Worm (Caenorhabditis elegans): ENCODE measurements around the gene C39B5.2.

Gene C39B5.2

DNA sequence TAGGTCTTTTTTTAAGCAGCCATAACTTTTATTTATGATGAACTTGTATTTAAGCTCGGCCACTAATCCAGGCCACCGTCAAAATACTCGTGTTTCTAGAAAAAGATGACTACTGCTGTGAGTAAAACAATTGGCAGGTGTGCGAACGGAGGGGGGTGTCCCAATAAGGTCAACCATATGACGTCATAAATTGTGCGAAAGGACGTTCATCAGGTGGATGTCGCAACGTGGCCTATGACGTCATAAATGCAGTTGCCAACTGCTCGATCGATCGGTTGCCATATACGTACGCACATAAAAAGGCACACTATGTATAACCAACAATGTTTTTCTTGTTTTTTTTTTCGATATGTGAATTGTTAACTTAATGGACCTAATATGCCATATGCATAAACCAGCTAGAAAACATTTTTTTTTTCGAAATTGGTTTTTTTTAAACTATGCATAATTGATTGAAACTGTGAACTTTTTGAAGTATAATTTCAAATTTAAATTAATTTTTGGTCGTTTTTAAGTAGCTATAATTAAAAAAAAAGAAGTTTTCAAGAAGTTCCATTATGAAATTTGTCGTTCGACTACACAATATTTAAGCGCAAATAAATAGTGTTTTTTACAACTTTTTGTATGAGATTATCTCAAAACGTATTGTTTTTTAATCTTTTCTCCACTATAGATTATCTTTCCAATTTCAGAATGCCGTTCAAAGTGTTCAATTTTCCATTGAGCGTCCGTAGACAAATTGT, at the start of gene C39B5.2:
TSS of gene C39B5.2 (plus strand) at position 693 of the 743 bp plus-strand sequence.
- no peak for TF ChIP-seq unc-62 (GFP tag; optimal IDR thresholded peaks at IDR 0.05)

DNA sequence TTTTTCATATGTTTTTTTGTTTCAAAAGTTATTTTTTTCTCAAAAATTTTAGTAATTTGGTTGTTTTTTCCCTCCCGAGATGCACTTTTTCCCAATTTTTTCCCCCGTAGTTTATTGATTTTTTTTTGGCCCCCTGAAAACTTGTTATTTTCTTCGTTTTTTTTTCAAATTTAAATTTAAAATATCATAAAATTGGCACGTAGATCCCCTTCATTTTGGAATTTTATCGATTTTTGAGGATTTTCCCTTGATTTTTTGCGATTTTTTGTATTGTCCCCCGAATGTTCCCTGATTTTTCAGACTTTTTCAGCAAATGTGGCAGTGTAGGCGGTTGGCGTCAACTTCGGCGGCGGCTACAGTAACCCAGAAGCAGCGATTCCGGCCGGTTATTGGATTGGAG, 37.0 kb upstream of the C39B5.2 start, which contains the start of gene C39B5.6:
TSS of gene C39B5.6 (plus strand) at position 301 of the 400 bp plus-strand sequence.
- no peak for TF ChIP-seq unc-62 (GFP tag; optimal IDR thresholded peaks at IDR 0.05)

DNA sequence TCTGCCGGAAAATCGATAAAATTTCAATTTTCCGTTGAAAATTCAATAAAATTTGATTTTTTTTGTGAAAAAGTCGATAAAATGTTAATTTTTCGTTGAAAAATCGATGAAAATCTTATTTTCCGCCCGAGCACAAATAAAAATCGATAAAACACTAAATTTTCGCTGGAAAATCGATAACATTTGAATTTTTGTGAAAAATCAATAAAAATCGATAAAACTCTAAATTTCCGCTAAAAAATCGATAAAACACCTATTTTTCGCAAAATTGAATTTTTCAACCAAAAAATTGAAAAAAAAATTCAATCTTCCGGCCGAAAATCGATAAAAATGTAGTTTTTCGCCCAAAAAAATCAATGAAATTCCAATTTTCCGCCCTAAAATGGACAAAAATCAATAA, 29.5 kb upstream of the C39B5.2 start:
- no peak for TF ChIP-seq unc-62 (GFP tag; optimal IDR thresholded peaks at IDR 0.05)

DNA sequence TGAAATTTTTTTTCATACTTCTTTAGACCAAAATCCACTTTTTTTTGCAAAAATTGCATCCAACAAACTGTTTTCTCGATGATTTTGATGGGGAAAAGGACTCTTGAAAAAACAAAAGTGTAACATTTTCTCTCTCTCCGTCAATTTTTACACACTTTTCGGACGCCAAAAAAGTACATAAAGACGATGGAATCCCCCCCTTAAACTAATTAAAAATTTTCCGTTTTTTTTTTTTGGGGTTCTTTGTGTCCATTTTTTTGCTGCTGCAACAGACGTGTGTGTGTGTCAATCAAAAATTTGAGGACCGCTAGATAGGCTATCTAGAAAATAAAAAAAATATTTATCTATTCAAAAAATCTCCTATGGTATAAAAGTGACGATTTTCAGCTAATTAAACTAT, 26.8 kb upstream of the C39B5.2 start, which contains the start of gene C39B5.5:
TSS of gene C39B5.5 (plus strand) at position 301 of the 400 bp plus-strand sequence.
- no peak for TF ChIP-seq unc-62 (GFP tag; optimal IDR thresholded peaks at IDR 0.05)

DNA sequence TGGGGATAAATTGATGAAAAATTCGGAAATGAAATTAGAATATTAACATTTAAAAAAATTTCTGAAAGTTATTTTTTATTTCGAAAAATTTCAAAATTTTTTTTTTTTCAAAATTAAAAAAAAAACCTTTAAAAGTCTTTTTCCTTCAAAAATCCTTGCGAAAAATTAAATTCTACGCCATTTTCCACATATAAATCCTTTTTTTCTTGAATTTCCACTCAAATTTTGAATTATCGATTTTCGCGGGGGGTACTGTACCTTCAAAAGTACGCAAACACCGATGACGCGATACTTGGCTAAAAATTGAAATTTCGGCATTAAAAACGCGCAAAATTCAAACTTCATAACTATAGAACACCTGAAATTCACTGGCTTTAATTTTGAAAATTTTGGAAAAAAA, 24.1 kb upstream of the C39B5.2 start:
- TF ChIP-seq unc-62 (GFP tag; optimal IDR thresholded peaks at IDR 0.05) = no peak

DNA sequence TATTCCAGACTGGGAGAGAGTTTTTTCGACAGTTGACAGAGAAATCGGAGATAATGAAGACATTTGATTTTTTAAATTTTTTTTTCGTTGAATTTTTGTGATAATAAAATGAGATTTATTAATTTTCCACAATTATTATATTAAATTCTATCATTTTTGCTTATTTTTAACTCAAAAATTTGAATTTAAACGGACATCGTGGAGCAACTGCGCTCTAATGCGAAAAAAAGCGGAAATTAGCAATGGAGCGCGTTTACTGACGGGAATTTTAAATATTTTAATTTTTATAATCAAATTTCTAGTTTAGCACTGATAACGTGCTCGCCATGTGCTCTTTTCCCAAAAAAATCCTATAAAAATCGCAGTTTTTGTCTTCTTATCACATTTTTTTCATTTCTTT, 23.6 kb upstream of the C39B5.2 start, which contains the start of gene C39B5.14:
TSS of gene C39B5.14 (plus strand) at position 301 of the 400 bp plus-strand sequence.
- TF ChIP-seq unc-62 (GFP tag; optimal IDR thresholded peaks at IDR 0.05) = no peak

ce11 chrIII:2212343-2212742, 22.3 kb upstream of the C39B5.2 start:
- no peak for TF ChIP-seq unc-62 (GFP tag; optimal IDR thresholded peaks at IDR 0.05)

ce11 chrIII:2219408-2219807, 15.3 kb upstream of the C39B5.2 start, which contains the start of gene fbxa-12:
Gene fbxa-12, plus strand, starts transcription at chrIII:2219708.
- TF ChIP-seq unc-62 (GFP tag; optimal IDR thresholded peaks at IDR 0.05) = no peak

- TF ChIP-seq unc-62 (GFP tag; optimal IDR thresholded peaks at IDR 0.05) = no peak
Measured at ce11 chrIII:2223932-2224331, 10.8 kb upstream of the C39B5.2 start, which contains the start of gene srd-65. Gene srd-65, minus strand, starts transcription at chrIII:2224032.

- TF ChIP-seq unc-62 (GFP tag; optimal IDR thresholded peaks at IDR 0.05) = no peak
Measured at ce11 chrIII:2224478-2224877, 10.2 kb upstream of the C39B5.2 start, which contains the start of gene fbxa-38. Gene fbxa-38, plus strand, starts transcription at chrIII:2224672.

DNA sequence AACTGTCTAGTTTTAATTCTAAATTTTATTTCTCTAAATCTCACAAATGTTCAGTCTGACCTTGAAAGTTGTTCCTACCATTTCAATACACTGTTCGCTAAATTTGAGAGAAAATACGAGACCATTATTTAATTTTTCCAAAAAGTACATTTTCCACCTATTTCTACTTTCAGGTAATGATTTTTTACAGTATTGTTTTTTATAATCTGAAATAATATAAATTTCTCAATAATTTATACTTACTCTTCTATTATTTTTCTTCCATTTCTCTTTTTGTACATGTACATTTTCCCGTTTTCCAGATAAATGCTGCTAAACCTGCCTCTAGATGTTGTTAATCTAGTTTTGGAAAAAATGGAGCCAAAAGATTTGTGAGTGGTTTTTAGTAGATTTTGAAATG, 7.3 kb upstream of the C39B5.2 start, which contains the start of gene fbxa-62:
TSS of gene fbxa-62 (plus strand) at position 301 of the 400 bp plus-strand sequence.
- no peak for TF ChIP-seq unc-62 (GFP tag; optimal IDR thresholded peaks at IDR 0.05)

ce11 chrIII:2232360-2232759, 2.3 kb upstream of the C39B5.2 start, which contains the start of gene fbxa-47:
Gene fbxa-47, minus strand, starts transcription at chrIII:2232460.
- no peak for TF ChIP-seq unc-62 (GFP tag; optimal IDR thresholded peaks at IDR 0.05)

DNA sequence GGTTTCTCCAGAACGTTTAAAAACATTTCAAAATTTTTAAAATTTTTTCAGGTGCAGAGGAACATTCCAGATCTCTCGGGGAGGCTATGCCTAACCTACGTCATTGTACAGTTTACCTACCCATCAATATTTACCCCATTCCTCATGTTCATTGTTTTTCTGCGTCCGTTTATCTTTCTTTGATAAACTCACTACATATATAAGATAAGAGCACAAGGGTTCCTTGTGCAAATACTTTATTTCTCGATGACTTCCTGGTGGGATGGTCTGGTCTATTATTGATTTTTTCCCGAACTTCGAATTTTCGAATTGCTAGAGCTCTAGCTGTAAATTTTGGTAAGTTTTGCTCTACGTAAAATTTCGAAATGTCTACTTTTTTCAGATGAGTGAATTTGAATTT, 1.3 kb upstream of the C39B5.2 start:
- TF ChIP-seq unc-62 (GFP tag; optimal IDR thresholded peaks at IDR 0.05) = no peak

- TF ChIP-seq unc-62 (GFP tag; optimal IDR thresholded peaks at IDR 0.05) = no peak
Measured at ce11 chrIII:2239587-2240144, 5.0 kb downstream of the C39B5.2 start, which contains the start of gene C39B5.10. Gene C39B5.10, minus strand, starts transcription at chrIII:2239637.

- no peak for TF ChIP-seq unc-62 (GFP tag; optimal IDR thresholded peaks at IDR 0.05)
Measured at ce11 chrIII:2240471-2240870, 5.8 kb downstream of the C39B5.2 start, which contains the start of gene srz-56. Gene srz-56, plus strand, starts transcription at chrIII:2240771.

DNA sequence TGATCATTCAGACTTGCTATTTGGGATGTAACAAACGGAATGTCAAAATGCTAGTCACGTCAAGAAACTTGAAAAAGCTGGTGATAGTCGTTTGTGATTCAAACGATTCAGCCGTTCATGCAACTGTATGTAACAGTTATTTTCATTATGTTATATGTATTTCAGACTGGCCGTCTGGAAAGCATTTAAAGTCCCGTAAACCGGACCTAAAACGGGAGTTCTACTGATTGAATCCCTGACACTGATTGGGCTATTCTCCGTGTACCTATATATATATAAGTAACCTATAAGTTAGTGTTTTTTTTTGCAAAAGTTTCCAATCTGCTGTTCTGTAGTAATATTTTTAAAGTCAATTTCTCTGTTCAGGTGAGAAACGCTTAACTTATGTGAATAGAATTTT, 8.9 kb downstream of the C39B5.2 start:
- TF ChIP-seq unc-62 (GFP tag; optimal IDR thresholded peaks at IDR 0.05) = no peak

ce11 chrIII:2245727-2246126, 11.0 kb downstream of the C39B5.2 start, which contains the start of gene srd-67:
Gene srd-67, minus strand, starts transcription at chrIII:2245827.
- no peak for TF ChIP-seq unc-62 (GFP tag; optimal IDR thresholded peaks at IDR 0.05)

Measured in whole organism, dauer.